Fruit fly (Drosophila melanogaster) whole organism, embryonic: ENCODE measurements around the gene Crg-1.
A peak's percentile ranks its signal among the peaks of the same experiment; 100 is the strongest.

Experiments used
- Ada2b ChIP-seq: fragments of 200-800 bp; sonication (Bioruptor generic); IDR thresholded peaks from 2 replicates; pipeline ENCODE4 v1.3.6; 2022; ENCODE audit warnings: missing biosample characterization, missing genetic modification characterization
- Bteb2 ChIP-seq: fragments of 200-800 bp; sonication (Bioruptor generic); optimal IDR thresholded peaks from 2 replicates; lab custom pipeline; 2016; ENCODE audit warnings: missing biosample characterization, missing genetic modification characterization
- CG10147 ChIP-seq: fragments of 200-800 bp; sonication (Bioruptor generic); optimal IDR thresholded peaks from 2 replicates; lab custom pipeline; 2019; ENCODE audit warnings: missing biosample characterization, mild to moderate bottlenecking, missing genetic modification characterization, moderate library complexity
- CG11247 ChIP-seq: fragments of 200-800 bp; sonication (Bioruptor generic); IDR thresholded peaks from 2 replicates; pipeline ENCODE4 v1.3.6; 2022; ENCODE audit warnings: missing biosample characterization, missing genetic modification characterization
- CG12071 ChIP-seq: fragments of 200-800 bp; sonication (Bioruptor generic); optimal IDR thresholded peaks from 3 replicates; lab custom pipeline; 2018; ENCODE audit warnings: missing biosample characterization, mild to moderate bottlenecking, missing genetic modification characterization
- CG12769 ChIP-seq: fragments of 200-800 bp; sonication (Bioruptor generic); optimal IDR thresholded peaks from 2 replicates; lab custom pipeline; 2019; ENCODE audit warnings: missing biosample characterization, mild to moderate bottlenecking, missing genetic modification characterization, moderate library complexity
- CG13287 ChIP-seq: fragments of 200-800 bp; sonication (Bioruptor generic); IDR thresholded peaks from 2 replicates; pipeline ENCODE4 v1.3.6; 2022; ENCODE audit warnings: missing biosample characterization, missing genetic modification characterization; ENCODE audit not compliant: partially characterized antibody
- CG14014 ChIP-seq: fragments of 200-800 bp; sonication (Bioruptor generic); IDR thresholded peaks from 2 replicates; pipeline ENCODE4 v1.3.6; 2022; ENCODE audit warnings: missing biosample characterization, missing genetic modification characterization
- CG15514 ChIP-seq: fragments of 200-800 bp; sonication (Bioruptor generic); optimal IDR thresholded peaks from 3 replicates; lab custom pipeline; 2017; ENCODE audit warnings: missing biosample characterization, missing genetic modification characterization, mild to moderate bottlenecking, moderate library complexity, missing genetic modification reagents
- CG15696 ChIP-seq: fragments of 200-800 bp; sonication (Bioruptor generic); optimal IDR thresholded peaks from 2 replicates; lab custom pipeline; 2019; ENCODE audit warnings: missing biosample characterization, mild to moderate bottlenecking, missing genetic modification characterization, moderate library complexity
- CG1602 ChIP-seq: fragments of 200-800 bp; sonication (Bioruptor generic); optimal IDR thresholded peaks from 3 replicates; lab custom pipeline; 2016; ENCODE audit warnings: missing biosample characterization, missing genetic modification characterization
- CG16813 ChIP-seq: fragments of 200-800 bp; sonication (Bioruptor generic); IDR thresholded peaks from 3 replicates; pipeline ENCODE4 v1.3.6; 2022; ENCODE audit warnings: missing biosample characterization, missing genetic modification characterization; ENCODE audit not compliant: partially characterized antibody
- CG16815 ChIP-seq: fragments of 200-800 bp; sonication (Bioruptor generic); optimal IDR thresholded peaks from 3 replicates; lab custom pipeline; 2017; ENCODE audit warnings: missing biosample characterization, mild to moderate bottlenecking, missing genetic modification characterization
- CG18599 ChIP-seq: fragments of 200-800 bp; sonication (Bioruptor generic); optimal IDR thresholded peaks from 3 replicates; lab custom pipeline; 2017; ENCODE audit warnings: missing biosample characterization, missing genetic modification characterization, mild to moderate bottlenecking, moderate library complexity, missing genetic modification reagents
- CG30431 ChIP-seq: fragments of 200-800 bp; sonication (Bioruptor generic); optimal IDR thresholded peaks from 2 replicates; lab custom pipeline; 2017; ENCODE audit warnings: missing biosample characterization, missing genetic modification characterization
- CG4424 ChIP-seq: fragments of 200-800 bp; sonication (Bioruptor generic); optimal IDR thresholded peaks from 3 replicates; lab custom pipeline; 2016; ENCODE audit warnings: missing biosample characterization, missing genetic modification characterization
- CG4707 ChIP-seq: fragments of 200-800 bp; sonication (Bioruptor generic); optimal IDR thresholded peaks from 2 replicates; lab custom pipeline; 2018; ENCODE audit warnings: missing biosample characterization, mild to moderate bottlenecking, missing genetic modification characterization, moderate library complexity
- CG7556 ChIP-seq: fragments of 200-800 bp; sonication (Bioruptor generic); optimal IDR thresholded peaks from 2 replicates; lab custom pipeline; 2017; ENCODE audit warnings: missing biosample characterization, mild to moderate bottlenecking, missing genetic modification characterization
- Camta ChIP-seq: fragments of 200-800 bp; sonication (Bioruptor generic); optimal IDR thresholded peaks from 2 replicates; lab custom pipeline; 2016; ENCODE audit warnings: missing biosample characterization, missing genetic modification characterization
- Chrac-16 ChIP-seq: fragments of 200-800 bp; sonication (Bioruptor generic); optimal IDR thresholded peaks from 3 replicates; lab custom pipeline; 2016; ENCODE audit warnings: missing biosample characterization, missing genetic modification characterization
- CoRest ChIP-seq: fragments of 200-800 bp; sonication (Bioruptor generic); optimal IDR thresholded peaks from 3 replicates; lab custom pipeline; 2018; ENCODE audit warnings: missing biosample characterization, mild to moderate bottlenecking, missing genetic modification characterization, moderate library complexity
- D19B ChIP-seq: fragments of 200-800 bp; sonication (Bioruptor generic); optimal IDR thresholded peaks from 2 replicates; lab custom pipeline; 2017; ENCODE audit warnings: missing biosample characterization, mild to moderate bottlenecking, missing genetic modification characterization
- Deaf1 ChIP-seq: fragments of 200-800 bp; optimal IDR thresholded peaks from 3 replicates; lab custom pipeline; 2019; ENCODE audit warnings: missing biosample characterization, mild to moderate bottlenecking, missing genetic modification characterization, moderate library complexity
- Dek ChIP-seq: fragments of 200-800 bp; sonication (Bioruptor generic); optimal IDR thresholded peaks from 3 replicates; lab custom pipeline; 2019; ENCODE audit warnings: missing biosample characterization, mild to moderate bottlenecking, missing genetic modification characterization, moderate library complexity
- Drgx ChIP-seq: fragments of 200-800 bp; sonication (Bioruptor generic); IDR thresholded peaks from 2 replicates; pipeline ENCODE4 v1.3.6; 2022; ENCODE audit warnings: missing biosample characterization, missing genetic modification characterization
- E2f2 ChIP-seq: fragments of 200-800 bp; sonication (Bioruptor generic); IDR thresholded peaks from 2 replicates; pipeline ENCODE4 v1.3.6; 2022; ENCODE audit warnings: missing biosample characterization, missing genetic modification characterization
- Kr ChIP-seq: fragments of 200-800 bp; sonication (Bioruptor generic); optimal IDR thresholded peaks from 2 replicates; lab custom pipeline; 2017; ENCODE audit warnings: missing biosample characterization, mild to moderate bottlenecking, missing genetic modification characterization
- Max ChIP-seq: fragments of 200-800 bp; sonication (Bioruptor generic); optimal IDR thresholded peaks from 2 replicates; lab custom pipeline; 2016; ENCODE audit warnings: missing biosample characterization, mild to moderate bottlenecking, missing genetic modification characterization
- NK7.1 ChIP-seq: fragments of 200-800 bp; sonication (Bioruptor generic); optimal IDR thresholded peaks from 3 replicates; lab custom pipeline; 2016; ENCODE audit warnings: missing biosample characterization, missing genetic modification characterization
- Neu2 ChIP-seq: fragments of 200-800 bp; sonication (Bioruptor generic); optimal IDR thresholded peaks from 3 replicates; lab custom pipeline; 2016; ENCODE audit warnings: missing biosample characterization, missing genetic modification characterization, borderline replicate concordance
- Rx ChIP-seq: fragments of 200-800 bp; sonication (Bioruptor generic); IDR thresholded peaks from 2 replicates; pipeline ENCODE4 v1.3.6; 2022; ENCODE audit warnings: missing biosample characterization, missing genetic modification characterization
- TFAM ChIP-seq: fragments of 200-800 bp; sonication (Bioruptor generic); optimal IDR thresholded peaks from 2 replicates; lab custom pipeline; 2017; ENCODE audit warnings: missing biosample characterization, missing genetic modification characterization, inconsistent platforms
- ap ChIP-seq: fragments of 200-800 bp; sonication (Bioruptor generic); IDR thresholded peaks from 2 replicates; pipeline ENCODE4 v1.3.6; 2022; ENCODE audit warnings: missing biosample characterization, missing genetic modification characterization
- ato ChIP-seq: fragments of 200-800 bp; sonication (Bioruptor generic); IDR thresholded peaks from 2 replicates; pipeline ENCODE4 v1.3.6; 2022; ENCODE audit warnings: missing biosample characterization, missing genetic modification characterization; ENCODE audit not compliant: partially characterized antibody
- cas ChIP-seq: fragments of 200-800 bp; sonication (Bioruptor generic); IDR thresholded peaks from 2 replicates; pipeline ENCODE4 v1.3.6; 2022; ENCODE audit warnings: missing biosample characterization, missing genetic modification characterization
- crp ChIP-seq, 2 experiments: fragments of 200-800 bp; sonication (Bioruptor generic); optimal IDR thresholded peaks; 2 replicates in 1 of 2; 3 replicates in 1 of 2; lab custom pipeline; 2017; ENCODE audit warnings: missing biosample characterization in 2 of 2, missing genetic modification characterization in 2 of 2, mild to moderate bottlenecking in 1 of 2, moderate library complexity in 1 of 2
- cwo ChIP-seq: fragments of 200-800 bp; sonication (Bioruptor generic); optimal IDR thresholded peaks from 3 replicates; lab custom pipeline; 2017; ENCODE audit warnings: missing biosample characterization, missing genetic modification characterization, mild to moderate bottlenecking, moderate library complexity, missing genetic modification reagents
- danr ChIP-seq: fragments of 200-800 bp; sonication (Bioruptor generic); IDR thresholded peaks from 2 replicates; pipeline ENCODE4 v1.3.6; 2022; ENCODE audit warnings: missing biosample characterization, missing genetic modification characterization
- dm ChIP-seq: fragments of 200-800 bp; sonication (Bioruptor generic); optimal IDR thresholded peaks from 3 replicates; lab custom pipeline; 2016; ENCODE audit warnings: missing biosample characterization, missing genetic modification characterization
- exex ChIP-seq: fragments of 200-800 bp; sonication (Bioruptor generic); optimal IDR thresholded peaks from 4 replicates; lab custom pipeline; 2018; ENCODE audit warnings: missing biosample characterization, mild to moderate bottlenecking, missing genetic modification characterization, moderate library complexity
- fd96Cb ChIP-seq: fragments of 200-800 bp; sonication (Bioruptor generic); optimal IDR thresholded peaks from 2 replicates; lab custom pipeline; 2018; ENCODE audit warnings: missing biosample characterization, mild to moderate bottlenecking, missing genetic modification characterization, moderate library complexity
- fru ChIP-seq: fragments of >200 bp; optimal IDR thresholded peaks from 2 replicates; lab custom pipeline; 2017
- grau ChIP-seq: fragments of 200-800 bp; optimal IDR thresholded peaks from 3 replicates; lab custom pipeline; 2019; ENCODE audit warnings: missing biosample characterization, mild to moderate bottlenecking, missing genetic modification characterization, moderate library complexity
- lilli ChIP-seq: fragments of 200-800 bp; sonication (Bioruptor generic); optimal IDR thresholded peaks from 3 replicates; lab custom pipeline; 2016; ENCODE audit warnings: missing biosample characterization, missing genetic modification characterization
- oc ChIP-seq: fragments of 200-800 bp; sonication (Bioruptor generic); optimal IDR thresholded peaks from 2 replicates; lab custom pipeline; 2018; ENCODE audit warnings: missing biosample characterization, mild to moderate bottlenecking, missing genetic modification characterization, moderate library complexity
- odd ChIP-seq: fragments of 200-800 bp; sonication (Bioruptor generic); optimal IDR thresholded peaks from 2 replicates; lab custom pipeline; 2017; ENCODE audit warnings: missing biosample characterization, mild to moderate bottlenecking, missing genetic modification characterization
- ranshi ChIP-seq: fragments of 200-800 bp; sonication (Bioruptor generic); IDR thresholded peaks from 2 replicates; pipeline ENCODE4 v1.3.6; 2022; ENCODE audit warnings: missing biosample characterization, missing genetic modification characterization
- trem ChIP-seq: fragments of 200-800 bp; optimal IDR thresholded peaks from 3 replicates; lab custom pipeline; 2019; ENCODE audit warnings: missing biosample characterization, mild to moderate bottlenecking, missing genetic modification characterization, moderate library complexity
- trh ChIP-seq: fragments of 200-800 bp; sonication (Bioruptor generic); optimal IDR thresholded peaks from 2 replicates; lab custom pipeline; 2016; ENCODE audit warnings: missing biosample characterization, missing genetic modification characterization
- vfl ChIP-seq: fragments of 200-800 bp; sonication (Bioruptor generic); optimal IDR thresholded peaks from 2 replicates; lab custom pipeline; 2016; ENCODE audit warnings: missing biosample characterization, missing genetic modification characterization

Gene Crg-1

dm6 chrX:3748248-3748647, 44.8 kb upstream of the Crg-1 start (continued):
- TF ChIP-seq ap (GFP tag; lab: Robert Waterston, UW) (0 out of 2 replicates have a peak, but pooled peaks have one; percentile 24), CG7556 (peak; percentile 82), CG15696 (tag; lab: Kevin White, UChicago) (no peak), CG4424 (GFP tag; lab: Kevin White, UChicago) (peak; percentile 68), CG18599 (GFP tag; lab: Kevin White, UChicago) (peak; percentile 89), TFAM (GFP tag; lab: Kevin White, UChicago) (no peak), grau (tag; lab: Kevin White, UChicago) (peak; percentile 82), E2f2 (GFP tag; lab: Robert Waterston, UW) (peak; percentile 41; the same call in 1 of the 2 replicates), Rx (GFP tag; lab: Robert Waterston, UW) (0 out of 2 replicates have a peak, but pooled peaks have one; percentile 4), CG16815 (GFP tag; lab: Kevin White, UChicago) (peak; percentile 56), danr (peak; percentile 28; the same call in 1 of the 2 replicates), CG11247 (GFP tag; lab: Robert Waterston, UW) (no peak), Neu2 (GFP tag; lab: Kevin White, UChicago) (no peak), exex (tag; lab: Kevin White, UChicago) (peak; percentile 26), oc (peak; percentile 48), CG13287 (GFP tag; lab: Robert Waterston, UW) (no peak), cas (GFP tag; lab: Robert Waterston, UW) (no peak), CG30431 (GFP tag; lab: Kevin White, UChicago) (peak; percentile 36), Camta (GFP tag; lab: Kevin White, UChicago) (peak; percentile 47), crp (GFP tag; optimal IDR thresholded peaks at IDR 0.05; lab: Kevin White, UChicago) (no peak), ato (GFP tag; lab: Robert Waterston, UW) (no peak), cwo (GFP tag; lab: Kevin White, UChicago) (peak; percentile 70), dm (GFP tag; lab: Kevin White, UChicago) (no peak), Deaf1 (tag; lab: Kevin White, UChicago) (peak; percentile 1), CG1602 (peak; percentile 52), vfl (peak; percentile 11), lilli (GFP tag; lab: Kevin White, UChicago) (peak; percentile 61), fd96Cb (tag; lab: Kevin White, UChicago) (peak; percentile 69), Chrac-16 (GFP tag; lab: Kevin White, UChicago) (peak; percentile 37), CG12071 (GFP tag; lab: Kevin White, UChicago) (peak; percentile 46), Bteb2 (GFP tag; lab: Kevin White, UChicago) (no peak), Dek (tag; lab: Kevin White, UChicago) (peak; percentile 59), CG15514 (GFP tag; lab: Kevin White, UChicago) (peak; percentile 62), Kr (no peak), fru (lab: Kevin White, UChicago) (no peak), odd (peak; percentile 63), CG14014 (GFP tag; lab: Robert Waterston, UW) (peak; percentile 62), Max (peak; percentile 59), Ada2b (peak; percentile 64), CG4707 (GFP tag; lab: Kevin White, UChicago) (no peak), CG12769 (tag; lab: Kevin White, UChicago) (peak; percentile 74), trh (peak; percentile 15), trem (tag; lab: Kevin White, UChicago) (no peak), CG16813 (GFP tag; lab: Robert Waterston, UW) (no peak), D19B (peak; percentile 55), CoRest (tag; lab: Kevin White, UChicago) (peak; percentile 79), NK7.1 (GFP tag; lab: Kevin White, UChicago) (no peak), ranshi (GFP tag; lab: Robert Waterston, UW) (peak; percentile 58), CG10147 (GFP tag; lab: Kevin White, UChicago) (peak; percentile 82), Drgx (GFP tag; lab: Robert Waterston, UW) (peak; percentile 90)
